Worm (Caenorhabditis elegans) whole organism, mixed stage, embryonic: ENCODE measurements around the gene mltn-3.

Experiments used
- bed-3 ChIP-seq: fragments of 200-800 bp; sonication (Bioruptor generic); optimal IDR thresholded peaks from 3 replicates; lab custom pipeline; 2018; ENCODE audit warnings: mild to moderate bottlenecking, missing genetic modification characterization, moderate library complexity, missing compliant biosample characterization
- blmp-1 ChIP-seq: fragments of 150-350 bp; optimal IDR thresholded peaks from 2 replicates; lab custom pipeline; 2014; ENCODE audit warnings: missing biosample characterization, missing genetic modification characterization
- ceh-43 ChIP-seq: fragments of 200-800 bp; sonication (Bioruptor generic); optimal IDR thresholded peaks from 2 replicates; lab custom pipeline; 2018; ENCODE audit warnings: mild to moderate bottlenecking, missing genetic modification characterization, moderate library complexity, missing compliant biosample characterization
- ceh-83 ChIP-seq: fragments of 200-800 bp; sonication (Bioruptor generic); optimal IDR thresholded peaks from 2 replicates; lab custom pipeline; 2018; ENCODE audit warnings: mild to moderate bottlenecking, missing genetic modification characterization, missing compliant biosample characterization
- ces-1 ChIP-seq: fragments of 150-350 bp; optimal IDR thresholded peaks from 2 replicates; lab custom pipeline; 2014; ENCODE audit warnings: missing biosample characterization, missing genetic modification reagents, missing genetic modification characterization
- drap-1 ChIP-seq: fragments of 200-800 bp; sonication (Bioruptor generic); optimal IDR thresholded peaks from 3 replicates; lab custom pipeline; 2018; ENCODE audit warnings: mild to moderate bottlenecking, missing genetic modification characterization, missing compliant biosample characterization
- elt-1 ChIP-seq: sonication (generic microtip); optimal IDR thresholded peaks from 2 replicates; lab custom pipeline; 2017; ENCODE audit warnings: missing genetic modification characterization, mild to moderate bottlenecking, missing compliant biosample characterization, antibody characterized with exemption, moderate library complexity, borderline replicate concordance; ENCODE audit not compliant: insufficient read depth
- flh-1 ChIP-seq: fragments of 200-800 bp; sonication (Bioruptor generic); optimal IDR thresholded peaks from 2 replicates; lab custom pipeline; 2018; ENCODE audit warnings: mild to moderate bottlenecking, missing genetic modification characterization, moderate library complexity, missing compliant biosample characterization
- ham-2 ChIP-seq: fragments of 200-800 bp; sonication (Bioruptor generic); optimal IDR thresholded peaks from 2 replicates; lab custom pipeline; 2018; ENCODE audit warnings: mild to moderate bottlenecking, missing genetic modification characterization, missing compliant biosample characterization
- hlh-1 ChIP-seq: fragments of 150-350 bp; optimal IDR thresholded peaks from 2 replicates; lab custom pipeline; 2014; ENCODE audit warnings: missing biosample characterization, missing genetic modification reagents, missing genetic modification characterization
- lin-13 ChIP-seq: fragments of 150-350 bp; optimal IDR thresholded peaks from 2 replicates; lab custom pipeline; 2014; ENCODE audit warnings: missing biosample characterization, missing genetic modification characterization
- lin-32 ChIP-seq: fragments of 200-800 bp; sonication (Bioruptor generic); optimal IDR thresholded peaks from 2 replicates; lab custom pipeline; 2018; ENCODE audit warnings: mild to moderate bottlenecking, missing genetic modification characterization, missing compliant biosample characterization
- mab-5 ChIP-seq: fragments of 150-350 bp; optimal IDR thresholded peaks from 2 replicates; lab custom pipeline; 2014; ENCODE audit warnings: missing biosample characterization, missing genetic modification characterization
- mep-1 ChIP-seq: fragments of 150-350 bp; optimal IDR thresholded peaks from 2 replicates; lab custom pipeline; 2017; ENCODE audit warnings: missing biosample characterization, missing genetic modification reagents, missing genetic modification characterization, inconsistent platforms
- mls-2 ChIP-seq: sonication (generic microtip); optimal IDR thresholded peaks from 2 replicates; lab custom pipeline; 2016; ENCODE audit warnings: mild to moderate bottlenecking, missing genetic modification characterization, moderate library complexity, missing compliant biosample characterization
- nhr-12 ChIP-seq: fragments of 150-350 bp; optimal IDR thresholded peaks from 2 replicates; lab custom pipeline; 2014; ENCODE audit warnings: missing biosample characterization, missing genetic modification characterization
- nhr-237 ChIP-seq: fragments of 150-350 bp; optimal IDR thresholded peaks from 2 replicates; lab custom pipeline; 2014; ENCODE audit warnings: missing biosample characterization, missing genetic modification characterization
- nhr-28 ChIP-seq: fragments of 150-350 bp; optimal IDR thresholded peaks from 2 replicates; lab custom pipeline; 2014; ENCODE audit warnings: missing biosample characterization, missing genetic modification characterization
- nhr-76 ChIP-seq: sonication (generic microtip); optimal IDR thresholded peaks from 2 replicates; lab custom pipeline; 2017; ENCODE audit warnings: missing biosample characterization, missing genetic modification characterization
- pha-4 ChIP-seq: fragments of 150-350 bp; optimal IDR thresholded peaks from 2 replicates; lab custom pipeline; 2018; ENCODE audit warnings: missing biosample characterization, missing genetic modification reagents, missing genetic modification characterization
- sem-2 ChIP-seq: fragments of 200-800 bp; sonication (Bioruptor generic); optimal IDR thresholded peaks from 2 replicates; lab custom pipeline; 2018; ENCODE audit warnings: mild to moderate bottlenecking, missing genetic modification characterization, missing compliant biosample characterization
- snpc-4 ChIP-seq: fragments of 150-350 bp; optimal IDR thresholded peaks from 2 replicates; lab custom pipeline; 2014; ENCODE audit warnings: missing biosample characterization, missing genetic modification characterization
- sptf-1 ChIP-seq: sonication (generic microtip); optimal IDR thresholded peaks from 2 replicates; lab custom pipeline; 2017; ENCODE audit warnings: mild to moderate bottlenecking, missing genetic modification characterization, moderate library complexity, missing compliant biosample characterization
- tbx-8 ChIP-seq: fragments of 200-800 bp; sonication (Bioruptor generic); optimal IDR thresholded peaks from 2 replicates; lab custom pipeline; 2018; ENCODE audit warnings: mild to moderate bottlenecking, missing genetic modification characterization, moderate library complexity, missing compliant biosample characterization
- unc-120 ChIP-seq: sonication (generic microtip); optimal IDR thresholded peaks from 2 replicates; lab custom pipeline; 2017; ENCODE audit warnings: missing genetic modification characterization, missing compliant biosample characterization; ENCODE audit not compliant: poor library complexity, severe bottlenecking
- unc-39 ChIP-seq: fragments of 150-350 bp; optimal IDR thresholded peaks from 2 replicates; lab custom pipeline; 2014; ENCODE audit warnings: missing biosample characterization, missing genetic modification characterization
- unc-62 ChIP-seq: fragments of 150-350 bp; optimal IDR thresholded peaks from 2 replicates; lab custom pipeline; 2014; ENCODE audit warnings: missing biosample characterization, missing genetic modification reagents, missing genetic modification characterization
- zip-8 ChIP-seq: fragments of 150-350 bp; optimal IDR thresholded peaks from 2 replicates; lab custom pipeline; 2014; ENCODE audit warnings: missing biosample characterization, missing genetic modification characterization
- ztf-11 ChIP-seq: fragments of 150-350 bp; optimal IDR thresholded peaks from 2 replicates; lab custom pipeline; 2014; ENCODE audit warnings: missing biosample characterization, missing genetic modification characterization

mltn-3 gene

ce11 chrII:13954077-13954476 is 37.9 kb downstream of the mltn-3 start:
- no peak for TF ChIP-seq tbx-8 (GFP tag; lab: Kevin White, UChicago)
- no peak for TF ChIP-seq nhr-76
- TF ChIP-seq, all 35 proteins: peak for 0

ce11 chrII:13954979-13955378 is 38.8 kb downstream of the mltn-3 start:
- TF ChIP-seq unc-39 (tag; lab: Kevin White, UChicago) (no peak), lin-13 (no peak), zip-8 (no peak), sptf-1 (tag; lab: Kevin White, UChicago) (no peak), tbx-8 (GFP tag; lab: Kevin White, UChicago) (no peak), ces-1 (no peak), pha-4 (tag; lab: Kevin White, UChicago) (no peak), nhr-28 (tag; lab: Kevin White, UChicago) (no peak), lin-32 (GFP tag; lab: Kevin White, UChicago) (no peak), elt-1 (tag; lab: Kevin White, UChicago) (no peak), unc-120 (tag; lab: Kevin White, UChicago) (no peak), mls-2 (no peak), ceh-43 (GFP tag; lab: Kevin White, UChicago) (no peak)

ce11 chrII:13956529-13956928 is 40.4 kb downstream of the mltn-3 start:
- no peak for TF ChIP-seq drap-1 (GFP tag; lab: Kevin White, UChicago)

ce11 chrII:13957437-13957836 is 41.3 kb downstream of the mltn-3 start, which contains the start of gene zip-3:
zip-3 (minus strand) TSS chrII:13957457.
- TF ChIP-seq ceh-43 (GFP tag; lab: Kevin White, UChicago) (no peak), elt-1 (tag; lab: Kevin White, UChicago) (no peak)

ce11 chrII:13958359-13958758 is 42.2 kb downstream of the mltn-3 start:
- TF ChIP-seq pha-4 (tag; lab: Kevin White, UChicago) (no peak), lin-13 (no peak), ceh-43 (GFP tag; lab: Kevin White, UChicago) (no peak), lin-32 (GFP tag; lab: Kevin White, UChicago) (no peak), nhr-12 (no peak), ceh-83 (GFP tag; lab: Kevin White, UChicago) (no peak)

ce11 chrII:13961567-13961966 is 45.4 kb downstream of the mltn-3 start:
- TF ChIP-seq zip-8 (no peak), ham-2 (GFP tag; lab: Kevin White, UChicago) (no peak), flh-1 (no peak), ztf-11 (no peak), ces-1 (no peak), unc-62 (GFP tag; lab: Kevin White, UChicago) (no peak), mab-5 (tag; lab: Kevin White, UChicago) (no peak), nhr-76 (no peak), drap-1 (GFP tag; lab: Kevin White, UChicago) (no peak), nhr-28 (tag; lab: Kevin White, UChicago) (no peak), mep-1 (tag; lab: Kevin White, UChicago) (no peak), nhr-12 (no peak)

- TF ChIP-seq drap-1 (GFP tag; lab: Kevin White, UChicago) (no peak), ces-1 (no peak), tbx-8 (GFP tag; lab: Kevin White, UChicago) (no peak), mab-5 (tag; lab: Kevin White, UChicago) (no peak), blmp-1 (tag; lab: Kevin White, UChicago) (no peak), unc-39 (tag; lab: Kevin White, UChicago) (no peak), bed-3 (GFP tag; lab: Kevin White, UChicago) (no peak), hlh-1 (no peak), flh-1 (no peak), lin-32 (GFP tag; lab: Kevin White, UChicago) (no peak), ceh-43 (GFP tag; lab: Kevin White, UChicago) (no peak), sptf-1 (tag; lab: Kevin White, UChicago) (no peak), pha-4 (tag; lab: Kevin White, UChicago) (no peak), snpc-4 (tag; lab: Kevin White, UChicago) (no peak), nhr-237 (tag; lab: Kevin White, UChicago) (no peak), sem-2 (GFP tag; lab: Kevin White, UChicago) (no peak), unc-62 (GFP tag; lab: Kevin White, UChicago) (no peak), ztf-11 (no peak), mls-2 (no peak), nhr-28 (tag; lab: Kevin White, UChicago) (no peak)
These were observed 46.2 kb downstream of the mltn-3 start, which contains the start of gene rpi-1 for ce11 chrII:13962319-13962718. rpi-1 (minus strand) TSS chrII:13962419.
